Worm (Caenorhabditis elegans) whole organism, L1 larva: ENCODE results near the gene toca-2.

Experiments used
- C04F5.9 ChIP-seq: sonication (generic microtip); optimal IDR thresholded peaks from 2 replicates; lab custom pipeline; 2016; ENCODE audit warnings: missing genetic modification characterization, missing compliant biosample characterization
- C34B4.2 ChIP-seq: sonication (generic microtip); optimal IDR thresholded peaks from 2 replicates; lab custom pipeline; 2017; ENCODE audit warnings: mild to moderate bottlenecking, missing genetic modification characterization, missing compliant biosample characterization
- F16B12.6 ChIP-seq: fragments of 150-350 bp; optimal IDR thresholded peaks from 2 replicates; lab custom pipeline; 2014; ENCODE audit warnings: missing biosample characterization, missing genetic modification characterization
- alr-1 ChIP-seq: fragments of 200-800 bp; sonication (Bioruptor generic); optimal IDR thresholded peaks from 2 replicates; lab custom pipeline; 2018; ENCODE audit warnings: borderline replicate concordance, mild to moderate bottlenecking, missing genetic modification characterization, missing compliant biosample characterization
- aly-2 ChIP-seq: fragments of 150-350 bp; optimal IDR thresholded peaks from 2 replicates; lab custom pipeline; 2014; ENCODE audit warnings: missing biosample characterization, missing genetic modification characterization
- blmp-1 ChIP-seq: fragments of 150-350 bp; optimal IDR thresholded peaks from 2 replicates; lab custom pipeline; 2014; ENCODE audit warnings: missing biosample characterization, missing genetic modification characterization
- ceh-63 ChIP-seq: fragments of 200-800 bp; sonication (Bioruptor generic); optimal IDR thresholded peaks from 2 replicates; lab custom pipeline; 2018; ENCODE audit warnings: mild to moderate bottlenecking, missing genetic modification characterization, missing compliant biosample characterization
- ceh-88 ChIP-seq: fragments of 200-800 bp; sonication (Bioruptor generic); IDR thresholded peaks from 2 replicates; pipeline ENCODE4 v1.3.6; 2022; ENCODE audit warnings: missing genetic modification characterization, missing compliant biosample characterization
- ces-1 ChIP-seq: fragments of 150-350 bp; optimal IDR thresholded peaks from 2 replicates; lab custom pipeline; 2014; ENCODE audit warnings: missing biosample characterization, missing genetic modification reagents, missing genetic modification characterization
- dsc-1 ChIP-seq: sonication (generic microtip); optimal IDR thresholded peaks from 2 replicates; lab custom pipeline; 2016; ENCODE audit warnings: mild to moderate bottlenecking, missing genetic modification characterization, missing compliant biosample characterization
- efl-1 ChIP-seq, 4 experiments: fragments of 150-350 bp; optimal IDR thresholded peaks in 3 of 4; peaks in 1 of 4; 1 replicate in 1 of 4; 2 replicates in 3 of 4; lab custom pipeline; 2014; ENCODE audit warnings: missing biosample characterization in 2 of 4, missing genetic modification characterization in 2 of 4, missing genetic modification reagents in 2 of 4
- egl-13 ChIP-seq: sonication (generic microtip); optimal IDR thresholded peaks from 2 replicates; lab custom pipeline; 2016; ENCODE audit warnings: missing genotype, missing genetic modification reagents, missing genetic modification characterization, missing compliant biosample characterization
- elt-3 ChIP-seq, 6 experiments: fragments of 150-350 bp in 1 of 6; sonication (generic microtip); optimal IDR thresholded peaks; 2 replicates each; lab custom pipeline; 2017 to 2018; ENCODE audit warnings: missing biosample characterization in 6 of 6, missing genetic modification characterization in 6 of 6, inconsistent platforms in 1 of 6
- ets-5 ChIP-seq: fragments of 200-800 bp; sonication (Bioruptor generic); IDR thresholded peaks from 2 replicates; pipeline ENCODE4 v1.3.6; 2022; ENCODE audit warnings: missing genetic modification characterization, missing compliant biosample characterization
- fkh-10 ChIP-seq: sonication (generic microtip); optimal IDR thresholded peaks from 2 replicates; lab custom pipeline; 2017; ENCODE audit warnings: missing biosample characterization, missing genetic modification reagents, missing genetic modification characterization
- fos-1 ChIP-seq: fragments of 150-350 bp; optimal IDR thresholded peaks from 2 replicates; lab custom pipeline; 2014; ENCODE audit warnings: missing biosample characterization, missing genetic modification characterization
- hlh-17 ChIP-seq: fragments of 200-800 bp; sonication (Bioruptor generic); optimal IDR thresholded peaks from 2 replicates; lab custom pipeline; 2018; ENCODE audit warnings: missing genetic modification characterization, mild to moderate bottlenecking, missing compliant biosample characterization, moderate library complexity, borderline replicate concordance
- hlh-4 ChIP-seq: sonication (generic microtip); optimal IDR thresholded peaks from 2 replicates; lab custom pipeline; 2016; ENCODE audit warnings: mild to moderate bottlenecking, missing genetic modification characterization, missing compliant biosample characterization
- jun-1 ChIP-seq: fragments of 150-350 bp; optimal IDR thresholded peaks from 2 replicates; lab custom pipeline; 2014; ENCODE audit warnings: missing biosample characterization, missing genetic modification reagents, missing genetic modification characterization
- lin-15B ChIP-seq: fragments of 150-350 bp; sonication (generic microtip); optimal IDR thresholded peaks from 3 replicates; lab custom pipeline; 2014; ENCODE audit warnings: missing biosample characterization, missing genetic modification characterization
- lin-35 ChIP-seq, 2 experiments: fragments of 150-350 bp; optimal IDR thresholded peaks; 2 replicates each; lab custom pipeline; 2014; ENCODE audit warnings: missing biosample characterization in 2 of 2, missing genetic modification characterization in 2 of 2, missing genetic modification reagents in 2 of 2
- lir-3 ChIP-seq: sonication (generic microtip); optimal IDR thresholded peaks from 2 replicates; lab custom pipeline; 2016; ENCODE audit warnings: mild to moderate bottlenecking, missing genetic modification characterization, moderate library complexity, missing compliant biosample characterization; ENCODE audit not compliant: poor library complexity
- lsy-2 ChIP-seq, 2 experiments: fragments of 150-350 bp; optimal IDR thresholded peaks; 2 replicates each; lab custom pipeline; 2014; ENCODE audit warnings: missing biosample characterization in 2 of 2, missing genetic modification characterization in 2 of 2
- mab-9 ChIP-seq: fragments of 200-800 bp; sonication (Bioruptor generic); IDR thresholded peaks from 2 replicates; pipeline ENCODE4 v1.3.6; 2022; ENCODE audit warnings: missing genetic modification reagents, missing genetic modification characterization, missing compliant biosample characterization
- mdl-1 ChIP-seq, 2 experiments: fragments of 150-350 bp; optimal IDR thresholded peaks; 2 replicates each; lab custom pipeline; 2014 to 2017; ENCODE audit warnings: missing biosample characterization in 2 of 2, missing genetic modification characterization in 2 of 2, inconsistent platforms in 1 of 2
- mef-2 ChIP-seq: fragments of 150-350 bp; optimal IDR thresholded peaks from 2 replicates; lab custom pipeline; 2014; ENCODE audit warnings: missing biosample characterization, missing genetic modification characterization
- mep-1 ChIP-seq: fragments of 150-350 bp; optimal IDR thresholded peaks from 2 replicates; lab custom pipeline; 2014; ENCODE audit warnings: missing biosample characterization, missing genetic modification characterization
- nhr-11 ChIP-seq: fragments of 150-350 bp; optimal IDR thresholded peaks from 2 replicates; lab custom pipeline; 2014; ENCODE audit warnings: missing biosample characterization, missing genetic modification characterization
- nhr-12 ChIP-seq: sonication (generic microtip); optimal IDR thresholded peaks from 2 replicates; lab custom pipeline; 2017; ENCODE audit warnings: missing biosample characterization, missing genetic modification characterization
- nhr-20 ChIP-seq: sonication (generic microtip); optimal IDR thresholded peaks from 2 replicates; lab custom pipeline; 2016; ENCODE audit warnings: mild to moderate bottlenecking, missing genetic modification characterization, missing compliant biosample characterization
- nhr-237 ChIP-seq: fragments of 150-350 bp; optimal IDR thresholded peaks from 2 replicates; lab custom pipeline; 2014; ENCODE audit warnings: missing biosample characterization, missing genetic modification characterization
- nhr-28 ChIP-seq: fragments of 150-350 bp; optimal IDR thresholded peaks from 2 replicates; lab custom pipeline; 2014; ENCODE audit warnings: missing biosample characterization, missing genetic modification characterization
- nhr-71 ChIP-seq: sonication (generic microtip); optimal IDR thresholded peaks from 2 replicates; lab custom pipeline; 2016; ENCODE audit warnings: mild to moderate bottlenecking, missing genetic modification characterization, moderate library complexity, missing compliant biosample characterization
- nhr-76 ChIP-seq: sonication (generic microtip); optimal IDR thresholded peaks from 2 replicates; lab custom pipeline; 2017; ENCODE audit warnings: missing biosample characterization, missing genetic modification characterization
- nhr-77 ChIP-seq: fragments of 150-350 bp; optimal IDR thresholded peaks from 2 replicates; lab custom pipeline; 2014; ENCODE audit warnings: missing biosample characterization, missing genetic modification characterization
- nhr-84 ChIP-seq: sonication (generic microtip); optimal IDR thresholded peaks from 2 replicates; lab custom pipeline; 2017; ENCODE audit warnings: missing biosample characterization, missing genetic modification characterization
- nhr-85 ChIP-seq: sonication (generic microtip); peaks from one replicate; lab custom pipeline; 2016; ENCODE audit warnings: missing genetic modification characterization, inconsistent platforms, missing compliant biosample characterization
- pax-3 ChIP-seq: fragments of 200-800 bp; sonication (Bioruptor generic); optimal IDR thresholded peaks from 2 replicates; lab custom pipeline; 2018; ENCODE audit warnings: mild to moderate bottlenecking, missing genetic modification characterization, moderate library complexity, missing compliant biosample characterization
- pqm-1 ChIP-seq: sonication (generic microtip); optimal IDR thresholded peaks from 3 replicates; lab custom pipeline; 2017; ENCODE audit warnings: missing biosample characterization, missing genetic modification characterization
- rnt-1 ChIP-seq: sonication (generic microtip); optimal IDR thresholded peaks from 2 replicates; lab custom pipeline; 2016; ENCODE audit warnings: mild to moderate bottlenecking, missing genetic modification characterization, moderate library complexity, missing compliant biosample characterization
- skn-1 ChIP-seq: fragments of 150-350 bp; optimal IDR thresholded peaks from 2 replicates; lab custom pipeline; 2014; ENCODE audit warnings: missing biosample characterization, missing genetic modification characterization
- snu-23 ChIP-seq: sonication (generic microtip); optimal IDR thresholded peaks from 2 replicates; lab custom pipeline; 2016; ENCODE audit warnings: missing genetic modification characterization, missing compliant biosample characterization
- sptf-1 ChIP-seq: fragments of 150-350 bp; optimal IDR thresholded peaks from 2 replicates; lab custom pipeline; 2014; ENCODE audit warnings: missing biosample characterization, missing genetic modification characterization
- sup-37 ChIP-seq: fragments of 200-800 bp; sonication (Bioruptor generic); optimal IDR thresholded peaks from 2 replicates; lab custom pipeline; 2018; ENCODE audit warnings: mild to moderate bottlenecking, missing genetic modification characterization, missing compliant biosample characterization
- tbx-2 ChIP-seq: sonication (generic microtip); optimal IDR thresholded peaks from 2 replicates; lab custom pipeline; 2016; ENCODE audit warnings: missing genetic modification characterization, missing compliant biosample characterization
- unc-130 ChIP-seq: fragments of 150-350 bp; optimal IDR thresholded peaks from 2 replicates; lab custom pipeline; 2017; ENCODE audit warnings: missing biosample characterization, missing genetic modification characterization, inconsistent platforms
- unc-30 ChIP-seq: sonication (generic microtip); optimal IDR thresholded peaks from 2 replicates; lab custom pipeline; 2017; ENCODE audit warnings: missing biosample characterization, missing genetic modification characterization
- unc-62 ChIP-seq: fragments of 150-350 bp; optimal IDR thresholded peaks from 2 replicates; lab custom pipeline; 2014; ENCODE audit warnings: missing biosample characterization, missing genetic modification reagents, missing genetic modification characterization
- vab-15 ChIP-seq: sonication (generic microtip); optimal IDR thresholded peaks from 2 replicates; lab custom pipeline; 2017; ENCODE audit warnings: missing genotype, mild to moderate bottlenecking, missing genetic modification characterization, missing compliant biosample characterization
- zag-1 ChIP-seq: fragments of 150-350 bp; optimal IDR thresholded peaks from 2 replicates; lab custom pipeline; 2014; ENCODE audit warnings: missing biosample characterization, missing genetic modification characterization
- ztf-4 ChIP-seq: fragments of 150-350 bp; optimal IDR thresholded peaks from 2 replicates; lab custom pipeline; 2014; ENCODE audit warnings: missing biosample characterization, missing genetic modification characterization

Gene toca-2

DNA sequence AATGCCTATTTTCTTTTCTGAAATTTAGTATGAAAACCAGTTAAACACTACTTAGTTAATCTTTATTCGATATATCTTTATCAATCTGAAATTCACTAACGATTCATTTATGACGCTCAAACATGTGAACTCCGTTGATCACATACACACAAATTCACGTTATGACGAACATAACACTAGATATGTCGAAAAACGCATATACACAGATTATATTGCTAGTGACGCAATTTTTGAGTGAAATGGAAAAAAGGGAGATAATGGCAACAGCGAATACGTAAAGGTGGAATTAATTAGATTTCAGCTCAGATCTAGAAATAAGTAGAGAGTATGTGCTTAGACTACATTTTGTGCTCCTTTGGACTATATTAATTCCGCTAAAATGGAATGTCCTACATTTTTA, 38.9 kb upstream of the toca-2 start (continued):
- TF ChIP-seq fkh-10 (no peak), mab-9 (no peak), nhr-85 (peak; percentile 48), nhr-12 (tag; lab: Kevin White, UChicago) (no peak), nhr-20 (tag; lab: Kevin White, UChicago) (peak; percentile 13), skn-1 (tag; lab: Kevin White, UChicago) (no peak), lin-35 (GFP tag; optimal IDR thresholded peaks at IDR 0.05; lab: Kevin White, UChicago) (no peak), lsy-2 (tag; optimal IDR thresholded peaks at IDR 0.05; lab: Kevin White, UChicago) (no peak), vab-15 (tag; lab: Kevin White, UChicago) (no peak), zag-1 (tag; lab: Kevin White, UChicago) (no peak), F16B12.6 (tag; lab: Kevin White, UChicago) (no peak)

DNA sequence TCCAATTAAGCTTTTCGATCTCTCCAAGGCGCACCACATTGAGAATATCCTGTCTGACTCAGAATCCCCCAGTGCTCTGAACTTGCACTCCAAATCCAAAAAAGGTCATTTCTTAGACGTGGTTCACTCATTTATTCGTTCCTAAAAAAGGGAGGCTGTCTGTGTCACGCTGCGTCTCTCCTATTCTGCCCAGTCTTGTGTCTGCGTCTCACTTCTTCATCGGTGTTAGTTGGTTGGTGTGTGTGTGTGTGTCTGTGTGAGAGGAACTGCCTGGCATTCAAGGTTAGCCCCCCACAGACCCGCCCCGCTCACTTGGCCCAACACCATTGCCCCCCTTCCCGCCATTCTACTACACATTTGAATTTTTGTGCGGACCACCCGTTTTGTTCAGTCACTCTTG, 38.2 kb upstream of the toca-2 start:
- peak; percentile 60 for TF ChIP-seq mep-1 (tag; lab: Kevin White, UChicago)
- TF ChIP-seq ces-1 (GFP tag; lab: Kevin White, UChicago) = no peak
- TF ChIP-seq ets-5 = no peak
- no peak for TF ChIP-seq mab-9
- peak; percentile 39 for TF ChIP-seq snu-23 (GFP tag; lab: Kevin White, UChicago)
- TF ChIP-seq ceh-88 = no peak; the same call in 1 of the 2 replicates
- TF ChIP-seq pqm-1 (tag; lab: Kevin White, UChicago) = no peak
- no peak for TF ChIP-seq unc-130 (tag; lab: Kevin White, UChicago)
- TF ChIP-seq blmp-1 (tag; lab: Kevin White, UChicago) = peak; percentile 70
- TF ChIP-seq sup-37 = no peak
- peak; percentile 42 for TF ChIP-seq ztf-4 (tag; lab: Kevin White, UChicago)
- TF ChIP-seq rnt-1 = peak; percentile 25
- no peak for TF ChIP-seq hlh-4
- TF ChIP-seq pax-3 (tag; lab: Kevin White, UChicago) = no peak
- no peak for TF ChIP-seq nhr-85
- TF ChIP-seq mdl-1 (tag; optimal IDR thresholded peaks at IDR 0.05; lab: Kevin White, UChicago) = peak in 1 of 2 experiments; percentile 32
- TF ChIP-seq elt-3 (tag; optimal IDR thresholded peaks at IDR 0.05; lab: Kevin White, UChicago) = no peak
- TF ChIP-seq alr-1 (tag; lab: Kevin White, UChicago) = no peak
- TF ChIP-seq nhr-77 = no peak
- no peak for TF ChIP-seq lin-15B (tag; lab: Kevin White, UChicago)
- peak; percentile 12 for TF ChIP-seq skn-1 (tag; lab: Kevin White, UChicago)
- no peak for TF ChIP-seq nhr-20 (tag; lab: Kevin White, UChicago)
- peak; percentile 51 to 57 for TF ChIP-seq lin-35 (GFP tag; optimal IDR thresholded peaks at IDR 0.05; lab: Kevin White, UChicago)
- no peak for TF ChIP-seq unc-62 (GFP tag; lab: Kevin White, UChicago)
- no peak for TF ChIP-seq lir-3 (tag; lab: Kevin White, UChicago)
- TF ChIP-seq nhr-84 = no peak
- peak; percentile 4 for TF ChIP-seq jun-1 (tag; lab: Kevin White, UChicago)
- no peak for TF ChIP-seq hlh-17 (GFP tag; lab: Kevin White, UChicago)
- peak; percentile 44 for TF ChIP-seq nhr-71 (tag; lab: Kevin White, UChicago)
- no peak for TF ChIP-seq fos-1 (tag; lab: Kevin White, UChicago)
- TF ChIP-seq nhr-28 = no peak
- no peak for TF ChIP-seq nhr-11
- no peak for TF ChIP-seq aly-2 (tag; lab: Kevin White, UChicago)
- no peak for TF ChIP-seq C34B4.2 (tag; lab: Kevin White, UChicago)
- no peak for TF ChIP-seq F16B12.6 (tag; lab: Kevin White, UChicago)
- TF ChIP-seq mef-2 (tag; lab: Kevin White, UChicago) = no peak
- TF ChIP-seq egl-13 (tag; lab: Kevin White, UChicago) = no peak
- no peak for TF ChIP-seq tbx-2 (tag; lab: Kevin White, UChicago)
- no peak for TF ChIP-seq unc-30
- no peak for TF ChIP-seq sptf-1 (tag; lab: Kevin White, UChicago)
- no peak for TF ChIP-seq ceh-63 (GFP tag; lab: Kevin White, UChicago)
- no peak for TF ChIP-seq C04F5.9 (tag; lab: Kevin White, UChicago)
- peak; percentile 1 to 57 for TF ChIP-seq lsy-2 (tag; optimal IDR thresholded peaks at IDR 0.05; lab: Kevin White, UChicago)
- peak; percentile 53 to 74 for TF ChIP-seq efl-1 (optimal IDR thresholded peaks at IDR 0.05; lab: Kevin White, UChicago)
- TF ChIP-seq efl-1 (GFP tag; optimal IDR thresholded peaks at IDR 0.05 in 1 of 2; lab: Kevin White, UChicago) = peak; percentile 27 to 93
- TF ChIP-seq nhr-237 = no peak
- TF ChIP-seq nhr-76 = no peak
- no peak for TF ChIP-seq dsc-1
